Worm (Caenorhabditis elegans) whole organism, L4 larva: ENCODE measurements around the gene H03G16.7.

Experiments
- F37D6.2 ChIP-seq: sonication (generic microtip); optimal IDR thresholded peaks from 2 replicates; lab custom pipeline; 2016; ENCODE audit warnings: mild to moderate bottlenecking, missing genetic modification characterization, missing compliant biosample characterization
- T26A8.4 ChIP-seq: fragments of 200-800 bp; sonication (Bioruptor generic); IDR thresholded peaks from 2 replicates; pipeline ENCODE4 v1.3.6; 2022; ENCODE audit warnings: missing genetic modification characterization, missing compliant biosample characterization
- ZK546.5 ChIP-seq, 2 experiments: sonication (generic microtip); optimal IDR thresholded peaks; 2 replicates each; lab custom pipeline; 2017; ENCODE audit warnings: missing biosample characterization in 2 of 2, missing genetic modification characterization in 2 of 2
- aha-1 ChIP-seq: fragments of 150-350 bp; peaks from one replicate; lab custom pipeline; 2014; ENCODE audit warnings: missing biosample characterization, missing genetic modification characterization
- ama-1 ChIP-seq: fragments of 150-350 bp; optimal IDR thresholded peaks from 2 replicates; lab custom pipeline; 2014; ENCODE audit warnings: inconsistent platforms, mixed read lengths
- attf-4 ChIP-seq: sonication (generic microtip); optimal IDR thresholded peaks from 3 replicates; lab custom pipeline; 2017; ENCODE audit warnings: missing biosample characterization, missing genetic modification characterization
- ceh-20 ChIP-seq: fragments of 200-800 bp; sonication (Bioruptor generic); IDR thresholded peaks from 2 replicates; pipeline ENCODE4 v1.3.6; 2022; ENCODE audit warnings: missing genetic modification reagents, missing genetic modification characterization, missing compliant biosample characterization
- ceh-28 ChIP-seq: fragments of 150-350 bp; optimal IDR thresholded peaks from 2 replicates; lab custom pipeline; 2014; ENCODE audit warnings: missing biosample characterization, missing genetic modification reagents, missing genetic modification characterization
- ceh-32 ChIP-seq: sonication (generic microtip); optimal IDR thresholded peaks from 2 replicates; lab custom pipeline; 2016; ENCODE audit warnings: mild to moderate bottlenecking, missing genetic modification characterization, missing compliant biosample characterization; ENCODE audit not compliant: poor library complexity
- ces-1 ChIP-seq: fragments of 150-350 bp; sonication (generic microtip); optimal IDR thresholded peaks from 4 replicates; lab custom pipeline; 2014; ENCODE audit warnings: missing biosample characterization, missing genetic modification reagents, missing genetic modification characterization
- daf-12 ChIP-seq: fragments of 150-350 bp; optimal IDR thresholded peaks from 2 replicates; lab custom pipeline; 2014; ENCODE audit warnings: missing biosample characterization, missing genetic modification reagents, missing genetic modification characterization
- daf-16 ChIP-seq, 3 experiments: sonication (generic microtip); optimal IDR thresholded peaks; 2 replicates each; lab custom pipeline; 2016 to 2017; ENCODE audit warnings: missing genetic modification characterization in 3 of 3, missing genetic modification reagents in 3 of 3, mild to moderate bottlenecking in 2 of 3, missing compliant biosample characterization in 2 of 3, missing biosample characterization in 1 of 3, moderate library complexity in 1 of 3
- fkh-10 ChIP-seq: fragments of 150-350 bp; optimal IDR thresholded peaks from 2 replicates; lab custom pipeline; 2014; ENCODE audit warnings: missing biosample characterization, missing genetic modification reagents, missing genetic modification characterization
- fos-1 ChIP-seq: fragments of 150-350 bp; optimal IDR thresholded peaks from 2 replicates; lab custom pipeline; 2014; ENCODE audit warnings: missing biosample characterization, missing genetic modification characterization
- hlh-11 ChIP-seq: fragments of 200-800 bp; sonication (Bioruptor generic); optimal IDR thresholded peaks from 2 replicates; lab custom pipeline; 2018; ENCODE audit warnings: mild to moderate bottlenecking, missing genetic modification characterization, missing compliant biosample characterization
- hmg-1.1 ChIP-seq: fragments of 200-800 bp; sonication (Bioruptor generic); IDR thresholded peaks from 2 replicates; pipeline ENCODE4 v1.3.6; 2022; ENCODE audit warnings: missing genetic modification reagents, missing genetic modification characterization, missing compliant biosample characterization
- lin-29 ChIP-seq: fragments of 200-800 bp; sonication (Bioruptor generic); IDR thresholded peaks from 2 replicates; pipeline ENCODE4 v1.3.6; 2022; ENCODE audit warnings: missing genetic modification reagents, missing genetic modification characterization, missing compliant biosample characterization
- lsy-2 ChIP-seq, 2 experiments: fragments of 150-350 bp in 1 of 2; sonication (generic microtip) in 1 of 2; optimal IDR thresholded peaks; 2 replicates each; lab custom pipeline; 2014 to 2017; ENCODE audit warnings: missing biosample characterization in 2 of 2, missing genetic modification characterization in 2 of 2
- madf-9 ChIP-seq: fragments of 200-800 bp; sonication (Bioruptor generic); conservative IDR thresholded peaks from 2 replicates; pipeline ENCODE4 v1.3.6; 2022; ENCODE audit warnings: missing genetic modification reagents, missing genetic modification characterization, missing compliant biosample characterization
- mep-1 ChIP-seq: fragments of 150-350 bp; sonication (generic microtip); optimal IDR thresholded peaks from 3 replicates; lab custom pipeline; 2014; ENCODE audit warnings: missing biosample characterization, missing genetic modification characterization
- mxl-2 ChIP-seq: fragments of 200-800 bp; sonication (Bioruptor generic); conservative IDR thresholded peaks from 2 replicates; pipeline ENCODE4 v1.3.6; 2022; ENCODE audit warnings: missing genetic modification reagents, missing genetic modification characterization, missing compliant biosample characterization
- nhr-111 ChIP-seq: fragments of 200-800 bp; sonication (Bioruptor generic); optimal IDR thresholded peaks from 2 replicates; lab custom pipeline; 2018; ENCODE audit warnings: mild to moderate bottlenecking, missing genetic modification characterization, missing compliant biosample characterization
- nhr-237 ChIP-seq: sonication (generic microtip); optimal IDR thresholded peaks from 2 replicates; lab custom pipeline; 2017; ENCODE audit warnings: missing biosample characterization, missing genetic modification characterization
- nhr-76 ChIP-seq: fragments of 150-350 bp; optimal IDR thresholded peaks from 2 replicates; lab custom pipeline; 2014; ENCODE audit warnings: missing biosample characterization, missing genetic modification characterization
- pha-4 ChIP-seq, 2 experiments: fragments of 150-350 bp in 1 of 2; fragments of 200-800 bp in 1 of 2; sonication (Bioruptor generic) in 1 of 2; IDR thresholded peaks in 1 of 2; optimal IDR thresholded peaks in 1 of 2; 2 replicates each; pipeline versions ENCODE4 v1.3.6 to Lab custom; 2014 to 2022; ENCODE audit warnings: missing genetic modification characterization in 2 of 2, missing genetic modification reagents in 2 of 2, missing biosample characterization in 1 of 2, missing compliant biosample characterization in 1 of 2
- pqm-1 ChIP-seq: sonication (generic microtip); optimal IDR thresholded peaks from 2 replicates; lab custom pipeline; 2017; ENCODE audit warnings: missing biosample characterization, missing genetic modification characterization
- set-16 ChIP-seq: fragments of 200-800 bp; sonication (Bioruptor generic); IDR thresholded peaks from 2 replicates; pipeline ENCODE4 v1.3.6; 2022; ENCODE audit warnings: missing genetic modification reagents, missing genetic modification characterization, missing compliant biosample characterization
- snpc-4 ChIP-seq: fragments of 150-350 bp; optimal IDR thresholded peaks from 2 replicates; lab custom pipeline; 2014; ENCODE audit warnings: missing biosample characterization, missing genetic modification characterization
- spr-3 ChIP-seq: fragments of 200-800 bp; sonication (Bioruptor generic); optimal IDR thresholded peaks from 2 replicates; lab custom pipeline; 2018; ENCODE audit warnings: mild to moderate bottlenecking, missing genetic modification characterization, missing compliant biosample characterization
- tag-97 ChIP-seq: fragments of 200-800 bp; sonication (Bioruptor generic); IDR thresholded peaks from 2 replicates; pipeline ENCODE4 v1.3.6; 2022; ENCODE audit warnings: missing genetic modification characterization, missing compliant biosample characterization
- tra-1 ChIP-seq: fragments of 200-800 bp; sonication (Bioruptor generic); IDR thresholded peaks from 2 replicates; pipeline ENCODE4 v1.3.6; 2022; ENCODE audit warnings: missing genetic modification reagents, missing genetic modification characterization, missing compliant biosample characterization
- unc-39 ChIP-seq: sonication (generic microtip); optimal IDR thresholded peaks from 2 replicates; lab custom pipeline; 2017; ENCODE audit warnings: missing biosample characterization, missing genetic modification characterization
- unc-62 ChIP-seq, 3 experiments: fragments of 150-350 bp in 1 of 3; sonication (generic microtip); optimal IDR thresholded peaks in 2 of 3; peaks in 1 of 3; 1 replicate in 1 of 3; 2 replicates in 2 of 3; lab custom pipeline; 2014 to 2017; ENCODE audit warnings: missing biosample characterization in 3 of 3, missing genetic modification characterization in 3 of 3, missing genetic modification reagents in 3 of 3, missing genotype in 1 of 3
- vab-7 ChIP-seq: fragments of 200-800 bp; sonication (Bioruptor generic); IDR thresholded peaks from 2 replicates; pipeline ENCODE4 v1.3.6; 2022; ENCODE audit warnings: missing genetic modification reagents, missing genetic modification characterization, missing compliant biosample characterization

H03G16.7 gene

ce11 chrX:15027566-15027965 lies 28.2 kb downstream of the H03G16.7 start (continued):
- TF ChIP-seq F37D6.2 (tag; lab: Kevin White, UChicago) (no peak), vab-7 (GFP tag; lab: Robert Waterston, UW) (no peak), mep-1 (tag; lab: Kevin White, UChicago) (peak; percentile 16), attf-4 (tag; lab: Kevin White, UChicago) (no peak), nhr-76 (tag; lab: Kevin White, UChicago) (no peak), aha-1 (tag; lab: Kevin White, UChicago) (peak; percentile 50), nhr-111 (GFP tag; lab: Kevin White, UChicago) (no peak), spr-3 (GFP tag; lab: Kevin White, UChicago) (no peak), T26A8.4 (GFP tag; lab: Robert Waterston, UW) (no peak), tag-97 (GFP tag; lab: Robert Waterston, UW) (no peak)

ce11 chrX:15026008-15026407 lies 29.8 kb downstream of the H03G16.7 start, which contains the start of gene seb-3:
seb-3 (plus strand) TSS chrX:15026308.
- TF ChIP-seq hmg-1.1 (GFP tag; lab: Robert Waterston, UW) = no peak

DNA sequence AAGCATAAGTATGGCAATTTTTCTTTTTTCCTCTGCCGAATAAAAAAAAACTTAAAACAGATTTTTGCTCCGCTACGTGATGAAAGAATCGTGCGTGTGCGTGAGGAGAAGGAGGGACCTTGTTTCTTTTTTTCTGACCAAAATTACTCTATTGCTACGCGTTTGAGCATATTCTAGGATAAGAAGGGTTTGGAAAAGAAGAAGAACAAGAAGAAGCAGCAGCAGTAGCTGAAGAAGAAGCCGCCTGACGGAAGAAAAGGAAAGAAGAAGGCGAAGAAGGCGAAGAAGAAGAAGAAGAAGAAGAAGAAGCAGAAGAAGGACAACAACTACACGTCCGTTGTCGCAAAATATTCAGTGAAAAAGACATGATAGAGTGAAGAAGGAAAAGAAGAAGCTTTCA lies 39.7 kb downstream of the H03G16.7 start:
- TF ChIP-seq fos-1 (tag; lab: Kevin White, UChicago) (no peak), madf-9 (no peak), daf-12 (tag; lab: Kevin White, UChicago) (no peak), fkh-10 (GFP tag; lab: Kevin White, UChicago) (peak; percentile 74), tag-97 (GFP tag; lab: Robert Waterston, UW) (no peak), pqm-1 (no peak), set-16 (GFP tag; lab: Robert Waterston, UW) (peak; percentile 36; the same call in 1 of the 2 replicates)

DNA sequence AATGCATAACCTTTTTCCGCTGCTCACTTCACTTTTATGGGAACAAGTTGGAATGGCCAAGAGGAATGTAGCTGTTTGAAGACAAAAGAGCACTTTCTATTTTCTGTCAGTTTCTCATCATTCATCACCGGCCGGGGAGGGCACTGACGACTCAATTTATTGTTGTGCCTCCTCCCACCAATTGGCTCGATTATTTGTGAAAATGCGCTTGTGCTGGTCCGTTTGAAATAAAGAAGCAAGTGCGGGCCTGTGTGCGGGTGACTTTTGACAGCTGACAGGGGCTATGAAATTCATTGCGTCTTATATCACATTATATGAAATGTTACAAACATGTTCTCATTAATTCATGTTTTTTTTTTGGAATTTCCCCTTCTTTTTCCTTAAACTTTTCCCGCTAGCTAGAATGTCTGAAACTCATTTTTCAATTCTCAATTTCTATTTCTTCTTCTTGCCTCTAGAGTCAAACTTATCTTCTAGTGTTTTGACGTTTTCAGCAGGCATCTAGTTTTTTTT lies 41.8 kb downstream of the H03G16.7 start:
- TF ChIP-seq daf-16 (GFP tag; optimal IDR thresholded peaks at IDR 0.05; lab: Kevin White, UChicago) = peak in 1 of 2 experiments; percentile 21
- no peak for TF ChIP-seq daf-16 (tag; optimal IDR thresholded peaks at IDR 0.05; lab: Kevin White, UChicago)
- TF ChIP-seq hlh-11 = peak; percentile 29
- no peak for TF ChIP-seq mep-1 (tag; lab: Kevin White, UChicago)
- peak in 1 of 2 experiments; percentile 94 for TF ChIP-seq unc-62 (GFP tag; optimal IDR thresholded peaks at IDR 0.05 in 1 of 2; lab: Kevin White, UChicago)
- TF ChIP-seq unc-62 (tag; optimal IDR thresholded peaks at IDR 0.05; lab: Kevin White, UChicago) = no peak
- TF ChIP-seq lsy-2 (tag; optimal IDR thresholded peaks at IDR 0.05; lab: Kevin White, UChicago) = no peak
- no peak for TF ChIP-seq nhr-237
- no peak for TF ChIP-seq ceh-28 (tag; lab: Kevin White, UChicago)

ce11 chrX:15011526-15012274 lies 44.1 kb downstream of the H03G16.7 start:
- TF ChIP-seq tra-1 (no peak), fkh-10 (GFP tag; lab: Kevin White, UChicago) (peak; percentile 49), ceh-28 (tag; lab: Kevin White, UChicago) (no peak), mxl-2 (GFP tag; lab: Robert Waterston, UW) (no peak), ceh-20 (GFP tag; lab: Robert Waterston, UW) (no peak), snpc-4 (no peak), ama-1 (lab: Kevin White, UChicago) (no peak), ZK546.5 (tag; optimal IDR thresholded peaks at IDR 0.05; lab: Kevin White, UChicago) (no peak), aha-1 (tag; lab: Kevin White, UChicago) (peak; percentile 38), ces-1 (GFP tag; lab: Kevin White, UChicago) (peak; percentile 65), nhr-111 (GFP tag; lab: Kevin White, UChicago) (no peak), lin-29 (no peak), unc-62 (GFP tag; optimal IDR thresholded peaks at IDR 0.05 in 1 of 2; lab: Kevin White, UChicago) (peak in 1 of 2 experiments; percentile 94), unc-62 (tag; optimal IDR thresholded peaks at IDR 0.05; lab: Kevin White, UChicago) (no peak), ceh-32 (no peak), unc-39 (tag; lab: Kevin White, UChicago) (no peak), pha-4 (GFP tag; IDR thresholded peaks at IDR 0.05; lab: Robert Waterston, UW) (no peak), pha-4 (tag; optimal IDR thresholded peaks at IDR 0.05; lab: Kevin White, UChicago) (no peak)
